Worm (Caenorhabditis elegans) whole organism, late embryonic: ENCODE results near the gene ZK666.15.

ENCODE experiments used
- fkh-10 ChIP-seq: fragments of 150-350 bp; optimal IDR thresholded peaks from 2 replicates; lab custom pipeline; 2014; ENCODE audit warnings: missing biosample characterization, missing genetic modification reagents, missing genetic modification characterization
- hlh-13 ChIP-seq: fragments of 200-800 bp; sonication (Bioruptor generic); optimal IDR thresholded peaks from 2 replicates; lab custom pipeline; 2018; ENCODE audit warnings: mild to moderate bottlenecking, missing genetic modification characterization, missing compliant biosample characterization
- pha-4 ChIP-seq: fragments of 150-350 bp; optimal IDR thresholded peaks from 2 replicates; lab custom pipeline; 2018; ENCODE audit warnings: missing biosample characterization, missing genetic modification reagents, missing genetic modification characterization
- pqm-1 ChIP-seq: sonication (generic microtip); optimal IDR thresholded peaks from 2 replicates; lab custom pipeline; 2016; ENCODE audit warnings: missing genetic modification characterization, missing compliant biosample characterization
- unc-3 ChIP-seq, 2 experiments: fragments of 200-800 bp in 1 of 2; sonication (Bioruptor generic) in 1 of 2; sonication (generic microtip) in 1 of 2; conservative IDR thresholded peaks in 1 of 2; optimal IDR thresholded peaks in 1 of 2; 2 replicates each; pipeline versions ENCODE4 v1.3.6 to Lab custom; 2016 to 2022; ENCODE audit warnings: missing compliant biosample characterization in 2 of 2, missing genetic modification characterization in 2 of 2, missing genetic modification reagents in 1 of 2

ce11 chrII:10444971-10445707 is 41.7 kb upstream of the ZK666.15 start:
- TF ChIP-seq pha-4 = no peak
- no peak for TF ChIP-seq fkh-10 (GFP tag; lab: Kevin White, UChicago)
- no peak for TF ChIP-seq unc-3 (GFP tag; conservative IDR thresholded peaks at IDR 0.05; lab: Robert Waterston, UW)
- no peak for TF ChIP-seq unc-3 (tag; optimal IDR thresholded peaks at IDR 0.05; lab: Kevin White, UChicago)
- TF ChIP-seq hlh-13 = no peak
- no peak for TF ChIP-seq pqm-1 (tag; lab: Kevin White, UChicago)
